Fruit fly (Drosophila melanogaster) whole organism: ENCODE measurements around the gene CG1750.

Source experiments
- CG8478 ChIP-seq: fragments of >200 bp; optimal IDR thresholded peaks from 2 replicates; lab custom pipeline; 2018; ENCODE audit warnings: inconsistent platforms
- Dll ChIP-seq: fragments of >200 bp; optimal IDR thresholded peaks from 2 replicates; lab custom pipeline; 2017
- EcR ChIP-seq, 2 experiments: fragments of >200 bp; optimal IDR thresholded peaks; 2 replicates each; lab custom pipeline; 2017; ENCODE audit warnings: missing biosample characterization in 2 of 2, missing genetic modification characterization in 2 of 2, missing genetic modification reagents in 2 of 2
- pan ChIP-seq: fragments of >200 bp; optimal IDR thresholded peaks from 2 replicates; lab custom pipeline; 2017
- psq ChIP-seq: fragments of >200 bp; optimal IDR thresholded peaks from 2 replicates; lab custom pipeline; 2017
- usp ChIP-seq: fragments of >200 bp; optimal IDR thresholded peaks from 2 replicates; lab custom pipeline; 2017; ENCODE audit warnings: missing biosample characterization, missing genetic modification characterization, mixed read lengths

CG1750 gene

DNA sequence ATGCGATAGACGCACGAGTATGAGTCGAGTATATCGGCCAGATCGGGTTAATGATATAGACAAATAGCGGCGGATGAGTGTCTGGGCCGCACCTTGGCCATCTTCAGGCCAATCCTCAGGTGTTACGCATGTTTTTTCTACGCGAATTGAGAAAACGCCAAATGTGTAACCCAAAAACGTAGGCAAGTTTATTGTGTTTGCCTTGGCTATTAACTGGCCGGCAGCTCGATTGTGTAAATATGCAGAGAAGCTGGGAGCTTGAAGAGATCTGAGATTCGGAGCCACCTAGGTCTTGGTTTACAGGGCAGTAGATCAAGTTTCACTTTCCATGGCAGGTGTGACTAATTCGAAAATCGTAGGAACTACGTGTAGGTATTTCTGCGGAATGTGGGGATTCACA, 14.7 kb downstream of the CG1750 start:
- TF ChIP-seq CG8478 (lab: Kevin White, UChicago) (no peak), Dll (no peak), psq (lab: Kevin White, UChicago) (no peak), usp (GFP tag; lab: Kevin White, UChicago) (no peak), EcR (GFP tag; optimal IDR thresholded peaks at IDR 0.05; lab: Kevin White, UChicago) (no peak)

DNA sequence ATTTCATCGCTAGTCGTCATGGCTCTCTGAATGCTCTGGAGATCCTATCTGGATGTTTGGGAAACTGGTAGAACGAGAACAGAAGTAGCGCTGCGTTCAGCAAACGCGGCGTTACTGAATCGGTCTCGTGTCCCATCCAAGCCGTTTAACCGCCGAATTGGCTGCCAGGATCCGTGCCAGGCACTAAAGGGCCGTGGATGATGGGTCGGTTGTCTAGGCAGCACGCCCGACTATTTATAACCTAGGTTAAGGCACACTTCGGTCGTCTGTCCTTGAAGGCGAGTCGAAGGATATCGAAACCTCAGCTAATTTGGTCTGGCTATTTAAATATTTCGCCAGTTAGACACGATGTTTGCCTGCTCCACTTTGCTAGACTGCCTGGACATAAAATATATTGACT, 19.4 kb downstream of the CG1750 start, which contains the start of gene CG15564:
CG15564 (minus strand) TSS at position 101 of the 400 bp plus-strand sequence.
- TF ChIP-seq CG8478 (lab: Kevin White, UChicago) = no peak
- no peak for TF ChIP-seq psq (lab: Kevin White, UChicago)
- TF ChIP-seq EcR (GFP tag; optimal IDR thresholded peaks at IDR 0.05; lab: Kevin White, UChicago) = no peak
- no peak for TF ChIP-seq pan
- TF ChIP-seq Dll = no peak
- TF ChIP-seq usp (GFP tag; lab: Kevin White, UChicago) = no peak

DNA sequence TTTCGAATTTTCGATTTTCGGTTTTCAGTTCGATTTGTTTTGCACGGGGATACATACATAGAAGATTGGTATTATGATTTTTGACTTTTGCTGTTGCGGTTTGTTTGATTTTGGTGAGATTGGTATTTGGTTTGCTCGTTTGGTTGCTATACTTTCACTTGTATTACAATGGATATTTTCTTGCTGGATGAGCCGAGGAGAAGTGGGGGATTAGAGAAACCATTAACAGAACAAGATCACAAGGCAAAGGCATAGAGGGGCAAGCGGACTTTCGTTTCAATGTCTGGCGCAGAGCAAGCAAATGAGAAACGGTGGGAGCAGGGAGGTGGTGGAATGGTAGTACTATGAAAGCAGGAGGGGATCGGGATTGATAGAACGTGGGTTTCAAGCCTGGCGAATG, 22.5 kb downstream of the CG1750 start, which contains the start of gene CG15563:
CG15563 (minus strand) TSS at position 101 of the 400 bp plus-strand sequence.
- no peak for TF ChIP-seq psq (lab: Kevin White, UChicago)

DNA sequence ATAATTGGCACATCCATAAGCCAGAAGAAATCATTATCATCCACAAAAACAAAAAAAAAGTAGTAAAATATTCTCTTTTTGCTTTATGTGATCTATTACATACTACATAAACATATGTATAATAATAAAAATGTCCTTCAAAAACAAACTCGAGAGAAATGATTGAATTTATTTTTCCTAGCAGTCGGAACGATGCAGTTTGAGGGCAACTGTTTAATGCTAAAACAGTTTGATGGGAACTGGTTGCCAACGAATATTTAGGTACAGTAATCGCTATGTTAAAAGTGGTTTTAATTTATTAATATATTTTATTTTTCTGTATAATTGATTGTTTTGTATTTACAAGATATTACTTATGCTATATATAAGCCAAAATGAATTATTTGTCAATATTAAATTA, 23.6 kb downstream of the CG1750 start:
- TF ChIP-seq CG8478 (lab: Kevin White, UChicago) (no peak), EcR (GFP tag; optimal IDR thresholded peaks at IDR 0.05; lab: Kevin White, UChicago) (no peak), usp (GFP tag; lab: Kevin White, UChicago) (no peak), pan (no peak), Dll (no peak), psq (lab: Kevin White, UChicago) (no peak)

DNA sequence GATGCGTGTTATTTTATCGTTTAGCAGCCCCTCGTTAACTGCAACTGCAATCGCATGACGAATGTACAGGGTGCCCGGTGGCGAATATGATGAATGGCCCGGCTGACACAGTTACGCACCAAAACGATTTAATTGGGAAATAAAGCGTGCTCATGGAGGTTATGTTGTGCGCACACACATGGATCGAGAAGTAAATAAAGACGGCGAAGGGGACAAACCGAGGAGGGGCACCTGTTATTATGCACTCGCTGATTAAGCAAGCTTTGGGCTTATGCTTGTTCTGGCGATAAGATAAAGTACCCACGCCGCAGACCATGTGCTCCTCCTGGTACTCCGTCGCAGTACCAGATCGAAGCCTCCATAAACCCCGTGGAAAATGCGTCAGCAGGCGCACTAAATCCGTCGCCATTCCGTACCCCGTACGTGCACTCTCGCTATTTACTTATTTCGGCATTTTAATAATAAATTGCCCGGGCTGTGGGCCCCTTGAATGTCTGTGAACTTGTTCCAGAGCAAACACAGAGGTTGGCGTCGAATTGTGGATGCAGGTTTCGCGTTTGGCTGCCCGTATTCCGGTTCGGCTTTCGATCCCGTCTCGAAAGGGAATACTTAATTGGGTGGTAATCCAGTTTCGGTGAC, 29.5 kb downstream of the CG1750 start:
- no peak for TF ChIP-seq EcR (GFP tag; optimal IDR thresholded peaks at IDR 0.05; lab: Kevin White, UChicago)
- no peak for TF ChIP-seq CG8478 (lab: Kevin White, UChicago)
- TF ChIP-seq Dll = no peak

DNA sequence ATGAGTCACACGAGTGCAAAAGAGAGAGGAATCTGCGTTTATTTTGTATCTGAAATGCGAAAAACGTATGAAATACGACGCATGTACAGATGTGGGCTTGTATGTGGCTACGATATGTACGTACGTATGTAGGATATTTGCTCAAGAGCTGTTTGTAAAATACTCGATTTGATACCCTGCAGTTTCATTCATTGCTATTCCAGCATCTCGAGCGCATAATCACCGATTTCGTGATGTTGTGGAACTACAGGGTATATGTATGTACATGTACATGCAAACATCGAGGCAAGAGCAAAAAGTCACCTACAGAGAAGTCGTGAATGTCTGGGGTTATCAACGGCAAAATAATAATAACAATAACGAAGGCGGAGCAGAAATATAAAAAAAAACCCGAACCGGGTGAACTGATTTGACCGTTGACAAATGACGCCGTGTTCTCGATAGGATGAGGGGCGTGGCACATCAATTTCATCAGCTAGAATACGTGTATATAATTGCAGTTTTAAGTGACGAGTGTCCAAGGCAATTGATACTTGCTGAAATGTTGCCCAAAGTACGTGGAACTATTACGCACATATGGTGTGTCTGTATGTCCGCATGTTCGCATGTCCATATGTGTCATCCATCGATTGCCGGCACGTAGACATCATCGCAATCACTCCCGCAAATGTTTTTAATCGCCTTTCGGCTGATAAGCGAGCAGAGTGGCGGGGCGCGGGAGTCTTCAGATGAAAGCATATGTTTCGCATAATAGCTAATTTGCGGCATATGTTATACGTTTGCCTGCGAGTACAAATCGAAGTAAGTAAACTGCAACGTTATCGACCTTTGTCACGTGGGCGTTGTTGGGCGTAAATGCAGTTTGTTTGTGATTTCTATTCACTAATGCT, 30.5 kb downstream of the CG1750 start:
- TF ChIP-seq Dll (no peak), EcR (GFP tag; optimal IDR thresholded peaks at IDR 0.05; lab: Kevin White, UChicago) (no peak), usp (GFP tag; lab: Kevin White, UChicago) (no peak), CG8478 (lab: Kevin White, UChicago) (no peak), pan (no peak), psq (lab: Kevin White, UChicago) (no peak)

DNA sequence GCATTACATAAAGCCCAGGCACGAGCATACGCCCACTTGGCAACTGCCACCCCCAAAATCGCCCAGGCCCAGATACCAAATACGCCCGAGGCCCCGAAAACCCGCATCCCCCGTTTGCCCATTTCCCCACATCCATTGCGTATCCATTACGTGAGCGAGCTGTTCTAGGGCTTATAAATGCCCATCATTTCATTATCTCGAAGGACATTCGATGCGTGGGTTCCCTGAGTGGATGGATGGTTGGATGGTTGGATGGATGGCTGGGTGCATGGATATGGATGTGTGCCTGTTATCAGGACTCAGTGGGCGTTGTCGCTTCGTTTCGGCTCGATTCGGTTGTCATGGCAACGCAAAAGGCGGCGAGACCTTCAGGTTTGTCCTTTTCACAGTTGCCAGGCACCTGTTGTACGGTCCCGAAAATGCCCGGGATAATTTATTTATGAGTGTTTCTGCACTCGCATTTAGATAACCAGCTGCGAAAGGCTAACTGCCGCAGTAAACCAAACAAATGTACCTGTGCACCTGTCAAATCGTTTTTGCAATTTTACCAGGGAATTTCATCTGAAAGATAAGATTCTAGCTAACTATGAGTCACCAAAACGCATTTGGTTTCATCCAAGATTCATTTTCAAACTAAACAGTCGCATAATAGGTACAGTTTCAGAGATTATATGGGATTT, 31.7 kb downstream of the CG1750 start:
- no peak for TF ChIP-seq EcR (GFP tag; optimal IDR thresholded peaks at IDR 0.05; lab: Kevin White, UChicago)
- TF ChIP-seq usp (GFP tag; lab: Kevin White, UChicago) = no peak
- TF ChIP-seq psq (lab: Kevin White, UChicago) = no peak
- TF ChIP-seq Dll = no peak
- TF ChIP-seq CG8478 (lab: Kevin White, UChicago) = no peak
- TF ChIP-seq pan = no peak

DNA sequence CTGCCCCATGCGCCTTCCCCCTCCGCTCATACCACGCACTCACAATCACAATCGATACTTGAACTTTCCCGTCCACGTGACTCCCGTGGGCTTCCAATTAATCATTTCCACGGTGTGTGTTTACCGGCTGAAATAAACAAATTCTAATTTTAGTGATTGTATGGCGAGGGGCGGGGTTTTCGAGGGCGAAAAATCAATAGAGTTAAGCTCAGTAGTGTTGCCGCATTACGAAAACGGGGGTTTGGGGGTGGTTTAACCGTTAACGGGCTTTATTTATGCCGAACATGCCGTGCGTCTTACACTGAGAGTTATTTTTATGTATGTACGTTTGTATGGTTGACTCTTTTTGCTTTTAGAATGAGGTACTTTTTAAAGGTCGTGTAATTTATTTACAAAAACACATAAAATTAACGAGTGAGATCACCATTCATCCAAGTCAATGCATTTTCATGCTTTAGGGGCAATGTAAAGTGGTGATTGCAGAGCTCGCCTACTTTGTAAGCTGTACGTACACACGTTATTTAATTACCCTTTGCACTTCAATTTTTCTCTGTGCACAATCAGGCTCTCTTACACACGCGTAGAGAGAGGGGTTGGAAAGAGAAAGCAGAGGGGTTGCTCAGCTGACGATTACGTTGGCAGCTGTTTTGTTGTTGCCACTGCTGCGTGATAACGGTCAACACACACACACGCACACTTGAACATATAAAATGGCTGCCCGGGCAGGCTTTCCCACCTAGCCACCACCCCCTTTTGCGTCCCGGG, 32.4 kb downstream of the CG1750 start:
- TF ChIP-seq pan = no peak

DNA sequence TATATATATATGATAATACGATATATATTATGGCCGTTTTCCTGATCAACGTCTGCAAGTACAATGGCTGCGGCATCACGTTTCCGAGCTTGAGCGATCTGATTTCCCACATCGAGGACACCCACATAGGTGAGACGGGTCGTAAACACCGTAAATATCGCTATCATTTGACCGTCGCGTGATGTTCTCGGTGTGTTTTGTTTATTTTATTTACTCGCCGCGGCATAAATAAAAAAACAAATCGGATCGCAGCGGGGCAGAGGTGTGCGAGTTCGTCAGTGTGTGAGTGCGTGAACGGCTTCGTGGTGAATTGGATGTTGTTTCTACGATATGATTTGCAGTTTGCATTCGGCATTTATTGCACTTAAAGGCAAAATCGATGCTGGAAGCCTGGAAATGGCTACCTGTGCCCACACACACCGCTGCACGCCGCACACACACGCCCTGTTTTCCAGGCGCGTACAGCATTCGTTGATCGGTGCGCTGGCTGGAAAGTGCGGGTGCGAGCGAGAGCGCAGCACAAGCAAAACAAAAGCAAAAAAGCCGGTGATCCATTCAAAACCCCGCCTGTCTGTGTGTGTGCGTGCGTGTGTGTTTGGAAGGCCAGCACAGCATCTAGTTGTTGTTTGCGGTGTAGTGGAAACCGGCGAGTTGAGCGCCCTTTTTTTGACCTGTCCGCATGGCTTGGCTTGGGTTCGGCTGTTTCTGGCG, 33.2 kb downstream of the CG1750 start:
- TF ChIP-seq usp (GFP tag; lab: Kevin White, UChicago) = no peak
- no peak for TF ChIP-seq EcR (GFP tag; optimal IDR thresholded peaks at IDR 0.05; lab: Kevin White, UChicago)
- TF ChIP-seq psq (lab: Kevin White, UChicago) = no peak
- no peak for TF ChIP-seq Dll
- TF ChIP-seq CG8478 (lab: Kevin White, UChicago) = no peak
- TF ChIP-seq pan = no peak

DNA sequence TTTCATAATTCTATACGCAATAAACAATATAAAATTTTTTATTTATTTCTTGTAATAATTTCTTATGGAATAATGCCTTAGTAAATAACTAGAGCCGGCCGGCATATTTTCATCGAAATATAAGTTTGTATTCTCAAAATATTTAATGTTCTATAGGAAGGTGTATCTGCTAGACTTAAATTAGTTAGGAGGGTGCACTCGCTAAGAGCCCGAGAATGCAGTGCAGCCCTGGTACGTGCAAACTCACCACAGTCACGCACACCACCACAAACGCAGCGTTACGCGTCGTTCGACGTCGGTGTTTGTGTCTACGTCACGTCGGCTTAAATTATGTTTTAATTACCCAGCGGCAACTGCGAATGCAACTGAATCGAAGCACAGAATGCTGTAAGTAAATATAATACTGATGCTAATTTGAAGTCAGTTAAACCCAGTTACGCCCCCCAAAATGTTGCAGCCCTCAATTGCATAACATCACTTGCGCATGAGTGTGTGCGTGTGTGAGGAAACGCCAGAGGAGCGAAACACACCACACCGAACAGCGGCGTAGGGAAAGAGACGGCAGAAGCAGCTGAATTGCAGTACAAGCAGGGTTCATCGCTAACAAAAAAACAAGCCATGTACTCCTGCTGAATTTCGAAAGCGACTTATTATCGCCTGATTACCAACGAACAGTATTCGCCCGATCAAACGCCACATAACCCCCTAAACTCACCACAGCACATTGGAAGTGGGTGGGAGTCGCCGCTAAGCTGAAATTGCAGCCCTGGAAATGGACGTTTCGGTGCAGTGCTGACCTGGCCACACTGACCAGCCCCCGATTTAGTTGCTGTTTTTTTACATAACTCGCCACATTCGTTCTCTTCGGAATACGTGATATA, 34.0 kb downstream of the CG1750 start, which contains the start of gene CG12054:
CG12054 (plus strand) TSS at position 247 of the 881 bp plus-strand sequence.
- TF ChIP-seq psq (lab: Kevin White, UChicago) (no peak), pan (no peak), Dll (no peak), EcR (GFP tag; optimal IDR thresholded peaks at IDR 0.05; lab: Kevin White, UChicago) (no peak), CG8478 (lab: Kevin White, UChicago) (no peak), usp (GFP tag; lab: Kevin White, UChicago) (no peak)
